Fruit fly (Drosophila melanogaster): ENCODE data around the gene CG13857.

The CG13857 gene

DNA sequence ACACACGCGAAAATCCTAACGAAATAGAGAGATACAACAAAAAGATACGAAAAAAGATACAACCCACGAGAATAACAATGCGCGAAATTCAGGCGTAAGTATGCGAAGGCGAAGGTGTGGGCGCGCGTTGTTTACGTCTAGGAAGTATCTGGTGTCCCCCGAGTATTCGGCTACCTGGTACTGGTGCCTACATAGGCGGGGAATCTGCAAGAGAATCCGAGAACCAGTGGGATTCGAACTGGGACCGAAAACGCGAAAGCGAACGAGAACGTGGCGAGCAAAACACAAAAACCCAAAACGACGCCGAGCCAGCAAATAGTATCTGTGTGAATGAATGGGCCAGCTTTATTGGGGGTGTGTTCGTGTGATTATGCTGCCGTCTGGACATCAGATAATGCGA lies 3.8 kb downstream of the CG13857 start:
- peak; percentile 3 for TF ChIP-seq CG10543 (GFP tag; optimal IDR thresholded peaks at IDR 0.05)
- TF ChIP-seq CG34224 (GFP tag; IDR thresholded peaks at IDR 0.05; ENCODE audit: partially characterized antibody): peak; percentile 37; the same call in 1 of the 3 replicates
- peak; percentile 92 for TF ChIP-seq CG13894 (tag; optimal IDR thresholded peaks at IDR 0.05)
- TF ChIP-seq Deaf1 (tag; optimal IDR thresholded peaks at IDR 0.05): peak; percentile 37
- peak; percentile 33 for TF ChIP-seq CG15479 (GFP tag; optimal IDR thresholded peaks at IDR 0.05)
- no peak for TF ChIP-seq Bteb2 (GFP tag; optimal IDR thresholded peaks at IDR 0.05)

DNA sequence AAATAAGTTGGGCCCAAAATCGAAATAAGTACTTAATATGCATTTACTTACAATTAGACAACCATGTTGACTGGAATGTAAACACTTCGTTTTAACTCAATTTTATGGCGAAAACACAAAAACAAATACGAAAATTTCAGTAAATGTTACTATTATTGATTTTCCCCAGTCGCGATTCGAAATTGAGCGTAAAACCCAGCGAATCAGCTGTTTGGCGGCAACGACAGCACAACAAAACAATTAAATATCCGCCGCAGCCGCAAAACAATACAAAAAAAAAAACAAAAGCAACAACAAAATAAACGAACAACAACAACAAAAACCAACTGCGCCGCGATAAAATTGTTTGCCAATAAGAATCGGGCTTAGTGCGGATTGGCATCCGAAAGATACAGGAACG lies 4.3 kb downstream of the CG13857 start, which contains the start of the genes CAH8 and CG7059:
Gene CAH8, minus strand, starts transcription at position 101 of the 400 bp plus-strand sequence.
Gene CG7059, plus strand, starts transcription at position 167 of the 400 bp plus-strand sequence.
- TF ChIP-seq jing (GFP tag; optimal IDR thresholded peaks at IDR 0.05) (no peak), Elba2 (GFP tag; optimal IDR thresholded peaks at IDR 0.05) (peak; percentile 59), onecut (GFP tag; IDR thresholded peaks at IDR 0.05) (peak; percentile 90), insv (GFP tag; optimal IDR thresholded peaks at IDR 0.05) (peak in 1 of 2 experiments; percentile 2), crp (GFP tag; optimal IDR thresholded peaks at IDR 0.05) (peak in 1 of 2 experiments; percentile 3), CG4360 (GFP tag; IDR thresholded peaks at IDR 0.05) (peak; percentile 37; the same call in 1 of the 2 replicates), scrt (GFP tag; optimal IDR thresholded peaks at IDR 0.05) (peak; percentile 70), CG7357 (GFP tag; IDR thresholded peaks at IDR 0.05) (no peak)

DNA sequence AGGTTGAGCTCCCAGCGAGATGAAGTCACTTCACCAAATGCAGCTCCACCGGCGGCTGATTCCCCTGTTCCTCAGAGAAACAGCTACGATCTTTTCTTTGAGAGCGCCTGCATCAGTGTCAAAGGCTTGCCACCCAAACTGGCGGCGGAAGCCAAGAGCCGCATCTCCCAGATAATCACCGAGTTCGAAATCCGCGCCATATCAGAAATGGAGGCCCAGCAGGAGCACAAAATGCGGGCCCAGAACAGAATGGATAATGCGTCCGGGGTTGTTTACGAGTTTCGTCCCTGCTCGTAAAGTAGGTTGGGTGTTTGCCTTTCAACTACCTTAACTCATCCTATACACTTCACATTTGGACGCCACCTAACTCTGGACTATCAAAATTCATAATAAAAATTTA lies 12.2 kb downstream of the CG13857 start, which contains the start of gene Gpdh3:
Gene Gpdh3, plus strand, starts transcription at position 301 of the 400 bp plus-strand sequence.
- TF ChIP-seq CG10959 (GFP tag; IDR thresholded peaks at IDR 0.05) (no peak), CG2202 (tag; optimal IDR thresholded peaks at IDR 0.05) (no peak), E2f2 (GFP tag; IDR thresholded peaks at IDR 0.05) (no peak), ttk (GFP tag; IDR thresholded peaks at IDR 0.05) (no peak), gcm (GFP tag; optimal IDR thresholded peaks at IDR 0.05) (peak; percentile 40), Med (GFP tag) (peak; percentile 49), CG11398 (GFP tag; optimal IDR thresholded peaks at IDR 0.05) (no peak), Opbp (GFP tag; IDR thresholded peaks at IDR 0.05; ENCODE audit: partially characterized antibody) (0 out of 3 replicates have a peak, but pooled peaks have one; percentile 35), CG15269 (tag; optimal IDR thresholded peaks at IDR 0.05) (no peak)

DNA sequence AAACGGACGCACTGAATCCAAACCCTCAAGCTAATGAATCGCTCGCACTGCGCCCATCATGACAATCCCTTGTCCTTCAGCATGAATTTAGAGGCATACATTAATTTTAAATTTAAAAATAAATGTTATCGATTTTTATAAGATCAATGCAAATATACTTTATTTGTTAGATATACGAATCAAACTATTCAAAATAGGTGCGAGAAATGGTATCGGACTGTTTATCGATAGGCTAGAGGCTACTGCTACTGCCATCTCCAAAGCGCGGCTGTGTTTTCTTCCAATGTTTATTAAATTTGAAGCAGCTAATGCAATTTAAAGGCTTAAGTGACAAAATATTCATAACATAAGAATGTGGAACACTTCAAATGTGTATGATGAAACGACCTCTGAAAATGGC lies 12.8 kb downstream of the CG13857 start, which contains the start of gene CG43342:
Gene CG43342, plus strand, starts transcription at position 264 of the 400 bp plus-strand sequence.
- TF ChIP-seq pzg (GFP tag; optimal IDR thresholded peaks at IDR 0.05) (peak; percentile 40), Deaf1 (tag; optimal IDR thresholded peaks at IDR 0.05) (no peak), NC2β (GFP tag; optimal IDR thresholded peaks at IDR 0.05) (no peak), Blimp-1 (GFP tag; optimal IDR thresholded peaks at IDR 0.05) (no peak), CG7556 (GFP tag; optimal IDR thresholded peaks at IDR 0.05) (no peak), eyg (GFP tag; optimal IDR thresholded peaks at IDR 0.05) (no peak), crp (GFP tag; optimal IDR thresholded peaks at IDR 0.05) (peak in 1 of 2 experiments; percentile 72), Opbp (GFP tag; IDR thresholded peaks at IDR 0.05; ENCODE audit: partially characterized antibody) (peak; percentile 80; the same call in 2 of the 3 replicates), pho (GFP tag; optimal IDR thresholded peaks at IDR 0.05) (no peak), CG10267 (tag; optimal IDR thresholded peaks at IDR 0.05) (peak; percentile 6), org-1 (GFP tag; optimal IDR thresholded peaks at IDR 0.05) (no peak), zen2 (GFP tag; IDR thresholded peaks at IDR 0.05; ENCODE audit: partially characterized antibody) (peak; percentile 88), Lpt (GFP tag; optimal IDR thresholded peaks at IDR 0.05) (no peak), unc-4 (GFP tag; IDR thresholded peaks at IDR 0.05; ENCODE audit: partially characterized antibody) (peak; percentile 76), CG14710 (tag; optimal IDR thresholded peaks at IDR 0.05) (peak; percentile 9), HHEX (GFP tag; optimal IDR thresholded peaks at IDR 0.05) (no peak), knrl (GFP tag; IDR thresholded peaks at IDR 0.05; ENCODE audit: partially characterized antibody) (peak; percentile 68; the same call in 2 of the 3 replicates), MBD-R2 (GFP tag; IDR thresholded peaks at IDR 0.05) (peak; percentile 59), ato (GFP tag; IDR thresholded peaks at IDR 0.05; ENCODE audit: partially characterized antibody) (peak; percentile 81), hbn (GFP tag; IDR thresholded peaks at IDR 0.05; ENCODE audit: partially characterized antibody) (peak; percentile 63), CG14860 (GFP tag; IDR thresholded peaks at IDR 0.05; ENCODE audit: partially characterized antibody) (peak; percentile 82), trem (tag; optimal IDR thresholded peaks at IDR 0.05) (peak; percentile 57), Dref (GFP tag; IDR thresholded peaks at IDR 0.05) (peak; percentile 83), BEAF-32 (GFP tag; optimal IDR thresholded peaks at IDR 0.05) (peak; percentile 72)
